Comparison of ENCODE assay signal across 4 worm cellular contexts in genomic region chrIV:10425129-10425528, ce11.
TF ChIP-seq lines count a peak whose summit lies in the region.

No protein-coding gene starts in this region.

TF ChIP-seq in whole organism, L1 larva, 84 proteins besides CTCF, POLR2A, EP300 and RAD21 (continued from another document and continues in another):
- TF ChIP-seq nhr-237 (tag; optimal IDR thresholded peaks at IDR 0.05; lab: Kevin White, UChicago) (no peak), C34B4.2 (tag; optimal IDR thresholded peaks at IDR 0.05; lab: Kevin White, UChicago) (no peak), pag-3 (tag; optimal IDR thresholded peaks at IDR 0.05; lab: Kevin White, UChicago; ENCODE audit: borderline replicate concordance, insufficient read depth) (no peak), nhr-84 (tag; optimal IDR thresholded peaks at IDR 0.05; lab: Kevin White, UChicago) (no peak), Y116A8C.19 (tag; optimal IDR thresholded peaks at IDR 0.05; lab: Kevin White, UChicago; ENCODE audit: borderline replicate concordance) (no peak), lin-35 (GFP tag; optimal IDR thresholded peaks at IDR 0.05; lab: Kevin White, UChicago) (peak; percentile 5 to 51), ceh-88 (GFP tag; IDR thresholded peaks at IDR 0.05; lab: Robert Waterston, UW) (no peak), rnt-1 (tag; optimal IDR thresholded peaks at IDR 0.05; lab: Kevin White, UChicago) (peak; percentile 49), hpl-2 (GFP tag; optimal IDR thresholded peaks at IDR 0.05; lab: Kevin White, UChicago) (no peak), unc-62 (GFP tag; optimal IDR thresholded peaks at IDR 0.05; lab: Kevin White, UChicago) (no peak), tbx-2 (tag; optimal IDR thresholded peaks at IDR 0.05; lab: Kevin White, UChicago) (no peak), dpl-1 (GFP tag; optimal IDR thresholded peaks at IDR 0.05; lab: Kevin White, UChicago) (peak in 2 of 3 experiments; percentile 36 to 39), fkh-8 (tag; optimal IDR thresholded peaks at IDR 0.05; lab: Kevin White, UChicago) (no peak), ceh-8 (GFP tag; optimal IDR thresholded peaks at IDR 0.05; lab: Kevin White, UChicago) (no peak), elt-2 (tag; optimal IDR thresholded peaks at IDR 0.05; lab: Kevin White, UChicago) (no peak), egl-27 (tag; optimal IDR thresholded peaks at IDR 0.05; lab: Kevin White, UChicago) (no peak), swsn-7 (tag; optimal IDR thresholded peaks at IDR 0.05; lab: Kevin White, UChicago) (peak; percentile 1), nhr-71 (tag; optimal IDR thresholded peaks at IDR 0.05; lab: Kevin White, UChicago) (peak; percentile 24), lin-13 (GFP tag; optimal IDR thresholded peaks at IDR 0.05; lab: Kevin White, UChicago) (no peak), isw-1 (GFP tag; IDR thresholded peaks at IDR 0.05; lab: Robert Waterston, UW) (no peak), mab-9 (GFP tag; IDR thresholded peaks at IDR 0.05; lab: Robert Waterston, UW) (no peak), efl-3 (GFP tag; optimal IDR thresholded peaks at IDR 0.05; lab: Kevin White, UChicago) (no peak), elt-3 (tag; optimal IDR thresholded peaks at IDR 0.05; lab: Kevin White, UChicago) (no peak), mef-2 (tag; optimal IDR thresholded peaks at IDR 0.05; lab: Kevin White, UChicago) (no peak), fkh-4 (tag; optimal IDR thresholded peaks at IDR 0.05; lab: Kevin White, UChicago; ENCODE audit: borderline replicate concordance) (no peak), grh-1 (GFP tag; IDR thresholded peaks at IDR 0.05; lab: Robert Waterston, UW) (no peak), nhr-19 (GFP tag; conservative IDR thresholded peaks at IDR 0.05; lab: Robert Waterston, UW) (no peak), vab-15 (tag; optimal IDR thresholded peaks at IDR 0.05; lab: Kevin White, UChicago) (no peak), irx-1 (tag; optimal IDR thresholded peaks at IDR 0.05; lab: Kevin White, UChicago) (no peak), C16A3.4 (tag; optimal IDR thresholded peaks at IDR 0.05; lab: Kevin White, UChicago) (no peak), nhr-76 (tag; optimal IDR thresholded peaks at IDR 0.05; lab: Kevin White, UChicago) (no peak), aly-2 (tag; optimal IDR thresholded peaks at IDR 0.05; lab: Kevin White, UChicago) (no peak), ama-1 (optimal IDR thresholded peaks at IDR 0.05; lab: Kevin White, UChicago) (no peak), egl-13 (tag; optimal IDR thresholded peaks at IDR 0.05; lab: Kevin White, UChicago) (no peak)

TF ChIP-seq in whole organism, L2 larva, 48 proteins besides CTCF, POLR2A, EP300 and RAD21 (continued from another document):
- TF ChIP-seq zag-1 (tag; optimal IDR thresholded peaks at IDR 0.05; lab: Kevin White, UChicago) (no peak), nhr-21 (tag; optimal IDR thresholded peaks at IDR 0.05; lab: Kevin White, UChicago) (no peak), snpc-4 (tag; optimal IDR thresholded peaks at IDR 0.05; lab: Kevin White, UChicago) (no peak), aly-2 (tag; optimal IDR thresholded peaks at IDR 0.05; lab: Kevin White, UChicago) (no peak), R02D3.7 (tag; optimal IDR thresholded peaks at IDR 0.05; lab: Kevin White, UChicago) (no peak), nhr-77 (tag; optimal IDR thresholded peaks at IDR 0.05; lab: Kevin White, UChicago) (no peak), sma-9 (GFP tag; optimal IDR thresholded peaks at IDR 0.05; lab: Kevin White, UChicago) (no peak), sma-9 (tag; optimal IDR thresholded peaks at IDR 0.05; lab: Kevin White, UChicago) (no peak), crh-2 (tag; optimal IDR thresholded peaks at IDR 0.05; lab: Kevin White, UChicago) (peak; percentile 6), C34F6.9 (tag; optimal IDR thresholded peaks at IDR 0.05; lab: Kevin White, UChicago) (peak; percentile 37), nhr-25 (tag; optimal IDR thresholded peaks at IDR 0.05; lab: Kevin White, UChicago) (no peak), fos-1 (tag; optimal IDR thresholded peaks at IDR 0.05; lab: Kevin White, UChicago) (peak; percentile 21), lin-39 (tag; optimal IDR thresholded peaks at IDR 0.05; lab: Kevin White, UChicago) (no peak), unc-62 (GFP tag; optimal IDR thresholded peaks at IDR 0.05; lab: Kevin White, UChicago) (no peak), blmp-1 (tag; optimal IDR thresholded peaks at IDR 0.05; lab: Kevin White, UChicago; ENCODE audit: insufficient read depth) (no peak), mab-5 (tag; optimal IDR thresholded peaks at IDR 0.05; lab: Kevin White, UChicago) (no peak), sem-4 (tag; optimal IDR thresholded peaks at IDR 0.05; lab: Kevin White, UChicago) (no peak), peb-1 (tag; optimal IDR thresholded peaks at IDR 0.05; lab: Kevin White, UChicago) (no peak), ztf-4 (tag; optimal IDR thresholded peaks at IDR 0.05; lab: Kevin White, UChicago) (no peak), nhr-12 (tag; optimal IDR thresholded peaks at IDR 0.05; lab: Kevin White, UChicago) (no peak), sma-3 (GFP tag; optimal IDR thresholded peaks at IDR 0.05; lab: Kevin White, UChicago) (no peak), elt-1 (tag; optimal IDR thresholded peaks at IDR 0.05; lab: Kevin White, UChicago) (no peak), ZK546.5 (tag; optimal IDR thresholded peaks at IDR 0.05; lab: Kevin White, UChicago) (no peak), unc-39 (tag; optimal IDR thresholded peaks at IDR 0.05; lab: Kevin White, UChicago) (no peak), lin-11 (tag; optimal IDR thresholded peaks at IDR 0.05; lab: Kevin White, UChicago) (no peak), egl-27 (tag; optimal IDR thresholded peaks at IDR 0.05; lab: Kevin White, UChicago) (no peak), alr-1 (tag; optimal IDR thresholded peaks at IDR 0.05; lab: Kevin White, UChicago) (no peak), Y55F3AM.14 (GFP tag; optimal IDR thresholded peaks at IDR 0.05; lab: Kevin White, UChicago) (no peak), dmd-4 (tag; optimal IDR thresholded peaks at IDR 0.05; lab: Kevin White, UChicago) (no peak), ceh-82 (tag; optimal IDR thresholded peaks at IDR 0.05; lab: Kevin White, UChicago) (no peak), skn-1 (tag; optimal IDR thresholded peaks at IDR 0.05; lab: Kevin White, UChicago) (no peak), nhr-6 (tag; optimal IDR thresholded peaks at IDR 0.05; lab: Kevin White, UChicago) (no peak), lin-13 (GFP tag; optimal IDR thresholded peaks at IDR 0.05; lab: Kevin White, UChicago) (no peak), ztf-11 (tag; optimal IDR thresholded peaks at IDR 0.05; lab: Kevin White, UChicago) (no peak), nhr-129 (tag; optimal IDR thresholded peaks at IDR 0.05; lab: Kevin White, UChicago) (peak; percentile 24), elt-3 (tag; optimal IDR thresholded peaks at IDR 0.05; lab: Kevin White, UChicago) (no peak), mdl-1 (tag; optimal IDR thresholded peaks at IDR 0.05; lab: Kevin White, UChicago) (no peak)

TF ChIP-seq in whole organism, L4 larva, 104 proteins besides CTCF, POLR2A, EP300 and RAD21 (continued from another document):
- TF ChIP-seq egl-43 (GFP tag; IDR thresholded peaks at IDR 0.05; lab: Robert Waterston, UW) (no peak), hmg-1.1 (GFP tag; IDR thresholded peaks at IDR 0.05; lab: Robert Waterston, UW) (no peak), mep-1 (tag; optimal IDR thresholded peaks at IDR 0.05; lab: Kevin White, UChicago) (peak; percentile 29), ceh-20 (GFP tag; IDR thresholded peaks at IDR 0.05; lab: Robert Waterston, UW) (no peak), lin-13 (GFP tag; optimal IDR thresholded peaks at IDR 0.05; lab: Kevin White, UChicago) (no peak), daf-16 (GFP tag; optimal IDR thresholded peaks at IDR 0.05; lab: Kevin White, UChicago) (no peak), daf-16 (tag; optimal IDR thresholded peaks at IDR 0.05; lab: Kevin White, UChicago) (peak; percentile 45), lin-1 (GFP tag; IDR thresholded peaks at IDR 0.05; lab: Robert Waterston, UW) (no peak), fos-1 (tag; optimal IDR thresholded peaks at IDR 0.05; lab: Kevin White, UChicago) (no peak), aly-2 (tag; optimal IDR thresholded peaks at IDR 0.05; lab: Kevin White, UChicago) (no peak), jun-1 (tag; optimal IDR thresholded peaks at IDR 0.05; lab: Kevin White, UChicago) (no peak), dve-1 (tag; optimal IDR thresholded peaks at IDR 0.05; lab: Kevin White, UChicago; ENCODE audit: insufficient read depth) (peak; percentile 47), lir-3 (tag; optimal IDR thresholded peaks at IDR 0.05; lab: Kevin White, UChicago) (no peak), Y48G9A.11 (GFP tag; IDR thresholded peaks at IDR 0.05; lab: Robert Waterston, UW) (peak; percentile 100), pqm-1 (tag; optimal IDR thresholded peaks at IDR 0.05; lab: Kevin White, UChicago) (no peak), aha-1 (tag; lab: Kevin White, UChicago) (peak; percentile 82), spr-3 (GFP tag; optimal IDR thresholded peaks at IDR 0.05; lab: Kevin White, UChicago) (no peak)

TF ChIP-seq in whole organism, young adult, 124 proteins besides CTCF, POLR2A, EP300 and RAD21 (continued from another document):
- no peak for TF ChIP-seq Y53F4B.3 (GFP tag; IDR thresholded peaks at IDR 0.05; lab: Robert Waterston, UW)
